Worm (Caenorhabditis elegans): ENCODE data around the gene Y57G7A.1.

ce11 chrII:1322283-1323173, 24.3 kb downstream of the Y57G7A.1 start:
- TF ChIP-seq Y22D7AL.16 (tag; optimal IDR thresholded peaks at IDR 0.05) (no peak), ceh-18 (tag; optimal IDR thresholded peaks at IDR 0.05) (no peak), pax-1 (tag; optimal IDR thresholded peaks at IDR 0.05) (no peak), K09A11.1 (tag; optimal IDR thresholded peaks at IDR 0.05; ENCODE audit: insufficient read depth) (no peak), unc-86 (tag; optimal IDR thresholded peaks at IDR 0.05) (no peak), ceh-14 (tag; optimal IDR thresholded peaks at IDR 0.05) (no peak), pha-4 (tag; optimal IDR thresholded peaks at IDR 0.05) (no peak), nhr-11 (tag; optimal IDR thresholded peaks at IDR 0.05) (no peak), pha-2 (tag; optimal IDR thresholded peaks at IDR 0.05) (no peak), lim-6 (tag; optimal IDR thresholded peaks at IDR 0.05) (no peak), ceh-9 (tag; optimal IDR thresholded peaks at IDR 0.05) (no peak), ceh-45 (GFP tag; IDR thresholded peaks at IDR 0.05) (no peak)
